Worm (Caenorhabditis elegans) whole organism, L1 larva: ENCODE data around the gene Y32B12B.2.

Experiments
- aha-1 ChIP-seq: fragments of 150-350 bp; optimal IDR thresholded peaks from 2 replicates; lab custom pipeline; 2014; ENCODE audit warnings: missing biosample characterization, missing genetic modification characterization
- ceh-82 ChIP-seq, 3 experiments: fragments of 150-350 bp in 1 of 3; sonication (generic microtip) in 2 of 3; optimal IDR thresholded peaks; 2 replicates each; lab custom pipeline; 2014 to 2017; ENCODE audit warnings: missing biosample characterization in 3 of 3, missing genetic modification characterization in 3 of 3
- ceh-88 ChIP-seq: fragments of 200-800 bp; sonication (Bioruptor generic); IDR thresholded peaks from 2 replicates; pipeline ENCODE4 v1.3.6; 2022; ENCODE audit warnings: missing genetic modification characterization, missing compliant biosample characterization
- egl-27 ChIP-seq, 2 experiments: fragments of 150-350 bp in 1 of 2; sonication (generic microtip); optimal IDR thresholded peaks; 3 replicates each; lab custom pipeline; 2017 to 2018; ENCODE audit warnings: missing biosample characterization in 2 of 2, missing genetic modification characterization in 2 of 2, missing genetic modification reagents in 2 of 2
- mdl-1 ChIP-seq, 2 experiments: fragments of 150-350 bp; optimal IDR thresholded peaks; 2 replicates each; lab custom pipeline; 2014 to 2017; ENCODE audit warnings: missing biosample characterization in 2 of 2, missing genetic modification characterization in 2 of 2, inconsistent platforms in 1 of 2
- mep-1 ChIP-seq: fragments of 150-350 bp; optimal IDR thresholded peaks from 2 replicates; lab custom pipeline; 2014; ENCODE audit warnings: missing biosample characterization, missing genetic modification characterization
- nhr-11 ChIP-seq: fragments of 150-350 bp; optimal IDR thresholded peaks from 2 replicates; lab custom pipeline; 2014; ENCODE audit warnings: missing biosample characterization, missing genetic modification characterization
- nhr-19 ChIP-seq: fragments of 200-800 bp; sonication (Bioruptor generic); conservative IDR thresholded peaks from 2 replicates; pipeline ENCODE4 v1.3.6; 2022; ENCODE audit warnings: missing genetic modification characterization, missing compliant biosample characterization
- nhr-237 ChIP-seq: fragments of 150-350 bp; optimal IDR thresholded peaks from 2 replicates; lab custom pipeline; 2014; ENCODE audit warnings: missing biosample characterization, missing genetic modification characterization
- snpc-4 ChIP-seq: fragments of 150-350 bp; optimal IDR thresholded peaks from 2 replicates; lab custom pipeline; 2014; ENCODE audit warnings: missing biosample characterization, missing genetic modification characterization
- tlp-1 ChIP-seq: fragments of 150-350 bp; optimal IDR thresholded peaks from 2 replicates; lab custom pipeline; 2014; ENCODE audit warnings: missing biosample characterization, missing genetic modification characterization
- unc-130 ChIP-seq: fragments of 150-350 bp; optimal IDR thresholded peaks from 2 replicates; lab custom pipeline; 2017; ENCODE audit warnings: missing biosample characterization, missing genetic modification characterization, inconsistent platforms
- zag-1 ChIP-seq: fragments of 150-350 bp; optimal IDR thresholded peaks from 2 replicates; lab custom pipeline; 2014; ENCODE audit warnings: missing biosample characterization, missing genetic modification characterization

DNA sequence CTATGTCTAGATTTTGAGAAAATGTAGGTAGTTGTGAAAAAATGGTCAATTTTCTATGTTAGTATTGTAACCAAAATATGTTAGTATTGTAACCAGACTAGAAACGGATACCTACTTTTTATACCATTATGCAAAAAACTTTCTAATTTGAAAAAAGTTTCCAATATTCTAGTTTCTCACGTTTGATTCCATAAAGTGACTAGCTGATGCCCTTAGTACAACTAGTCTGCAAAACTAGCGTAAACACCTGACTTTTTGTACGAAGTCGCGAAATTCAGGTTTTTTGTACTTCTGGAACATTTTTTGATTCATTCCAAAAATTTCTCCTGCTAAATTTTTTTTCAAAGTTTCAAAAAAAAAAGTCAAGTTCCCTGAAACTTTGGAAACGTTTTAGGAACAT, 29.9 kb downstream of the Y32B12B.2 start:
- TF ChIP-seq tlp-1 (tag; lab: Kevin White, UChicago), result no peak
- no peak for TF ChIP-seq mdl-1 (tag; optimal IDR thresholded peaks at IDR 0.05; lab: Kevin White, UChicago)
- no peak for TF ChIP-seq nhr-11 (tag; lab: Kevin White, UChicago)
- TF ChIP-seq aha-1 (tag; lab: Kevin White, UChicago), result no peak
- TF ChIP-seq nhr-237 (tag; lab: Kevin White, UChicago), result no peak
- TF ChIP-seq ceh-88 (GFP tag; lab: Robert Waterston, UW), result no peak
- no peak for TF ChIP-seq unc-130
- TF ChIP-seq egl-27 (tag; optimal IDR thresholded peaks at IDR 0.05; lab: Kevin White, UChicago), result no peak
- TF ChIP-seq nhr-19 (GFP tag; lab: Robert Waterston, UW), result no peak
- TF ChIP-seq ceh-82 (tag; optimal IDR thresholded peaks at IDR 0.05; lab: Kevin White, UChicago), result no peak
- TF ChIP-seq mep-1 (tag; lab: Kevin White, UChicago), result no peak
- TF ChIP-seq zag-1 (tag; lab: Kevin White, UChicago), result no peak
- TF ChIP-seq snpc-4 (tag; lab: Kevin White, UChicago), result no peak
